Worm (Caenorhabditis elegans): ENCODE measurements around the gene srxa-15.

Gene srxa-15

DNA sequence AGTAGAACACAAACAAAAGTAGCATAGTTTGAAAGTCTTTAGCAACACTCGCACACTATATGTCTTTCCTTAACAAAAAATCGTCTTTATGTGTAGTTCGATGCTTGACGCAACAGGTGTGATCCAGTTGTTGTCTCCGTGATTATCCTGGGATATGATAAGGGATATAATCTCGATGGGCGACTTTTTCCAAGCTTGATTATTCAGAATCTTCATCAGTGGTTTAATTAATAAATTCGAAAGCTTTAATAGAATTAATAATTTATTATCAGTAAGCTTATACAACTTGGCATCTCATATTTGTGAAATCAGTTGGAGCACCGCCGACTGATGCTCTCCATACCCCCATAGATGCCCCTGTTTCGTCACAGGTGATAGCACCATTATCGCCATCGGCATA, 23.4 kb upstream of the srxa-15 start, which contains the start of gene F46B3.7:
TSS of gene F46B3.7 (minus strand) at position 101 of the 400 bp plus-strand sequence.
- TF ChIP-seq nhr-77 (tag; optimal IDR thresholded peaks at IDR 0.05): no peak
- no peak for TF ChIP-seq ceh-28 (tag; optimal IDR thresholded peaks at IDR 0.05)
- no peak for TF ChIP-seq eor-1 (tag; optimal IDR thresholded peaks at IDR 0.05)
- no peak for TF ChIP-seq jun-1 (tag; optimal IDR thresholded peaks at IDR 0.05)
- no peak for TF ChIP-seq elt-2 (tag; optimal IDR thresholded peaks at IDR 0.05)

DNA sequence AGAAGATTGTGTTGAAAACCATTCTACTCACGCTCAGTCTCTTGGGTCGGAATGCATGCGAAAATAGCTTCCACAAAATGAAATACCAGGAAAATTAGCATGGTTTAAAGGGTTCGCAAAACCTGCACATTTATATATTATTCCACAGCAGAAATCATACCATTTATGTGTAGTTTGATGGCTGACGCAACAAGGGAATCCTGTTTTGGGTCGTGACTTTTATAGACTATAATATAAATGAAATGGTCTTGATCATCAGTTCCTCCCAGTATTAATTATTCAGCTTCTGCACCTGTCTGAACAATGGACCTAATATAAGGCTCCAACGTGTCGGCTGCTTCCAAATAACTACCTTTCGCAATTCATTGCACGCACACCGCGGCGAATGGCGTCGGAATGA, 18.9 kb upstream of the srxa-15 start, which contains the start of gene F46B3.8:
TSS of gene F46B3.8 (minus strand) at position 101 of the 400 bp plus-strand sequence.
- TF ChIP-seq tbx-2 (tag; optimal IDR thresholded peaks at IDR 0.05) (no peak), lin-39 (tag; optimal IDR thresholded peaks at IDR 0.05) (no peak), skn-1 (tag; optimal IDR thresholded peaks at IDR 0.05) (no peak), zag-1 (tag; optimal IDR thresholded peaks at IDR 0.05) (no peak), ZK546.5 (tag; optimal IDR thresholded peaks at IDR 0.05) (no peak), nhr-43 (tag; optimal IDR thresholded peaks at IDR 0.05; ENCODE audit: poor library complexity, severe bottlenecking) (no peak), pqm-1 (tag; optimal IDR thresholded peaks at IDR 0.05) (no peak), eor-1 (tag; optimal IDR thresholded peaks at IDR 0.05) (no peak), nhr-28 (tag; optimal IDR thresholded peaks at IDR 0.05) (no peak), elt-3 (tag; optimal IDR thresholded peaks at IDR 0.05) (no peak), ceh-82 (tag; optimal IDR thresholded peaks at IDR 0.05) (no peak), lsy-12 (tag; optimal IDR thresholded peaks at IDR 0.05) (no peak), mdl-1 (tag; optimal IDR thresholded peaks at IDR 0.05) (no peak), ceh-16 (tag; optimal IDR thresholded peaks at IDR 0.05) (no peak), nhr-11 (tag; optimal IDR thresholded peaks at IDR 0.05) (no peak)

DNA sequence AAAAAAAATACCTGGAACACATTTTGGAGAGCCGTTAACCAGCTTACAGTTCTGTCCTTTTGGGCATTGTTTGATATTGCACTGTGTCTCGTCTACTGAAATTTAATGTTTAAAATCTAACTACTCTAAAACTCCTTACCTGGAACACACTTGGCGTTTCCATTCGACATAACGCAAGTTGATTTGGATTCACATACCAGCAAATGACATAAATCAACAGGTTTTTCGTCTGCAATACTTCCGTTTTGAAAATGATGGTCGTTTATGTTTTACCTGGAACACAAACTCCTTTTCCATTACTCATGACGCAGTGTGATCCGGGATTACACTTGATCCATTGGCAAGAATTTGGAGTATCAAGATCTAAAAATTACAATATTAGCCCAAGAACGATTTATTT, 16.7 kb upstream of the srxa-15 start:
- TF ChIP-seq pha-4 (tag; optimal IDR thresholded peaks at IDR 0.05): no peak
- TF ChIP-seq elt-2 (tag; optimal IDR thresholded peaks at IDR 0.05): no peak
- TF ChIP-seq lsy-12 (tag; optimal IDR thresholded peaks at IDR 0.05): no peak
- no peak for TF ChIP-seq mdl-1 (tag; optimal IDR thresholded peaks at IDR 0.05)
- TF ChIP-seq ceh-16 (tag; optimal IDR thresholded peaks at IDR 0.05): no peak
- TF ChIP-seq nhr-237 (tag; optimal IDR thresholded peaks at IDR 0.05): no peak
- TF ChIP-seq elt-3 (tag; optimal IDR thresholded peaks at IDR 0.05): no peak
- no peak for TF ChIP-seq unc-62 (GFP tag; optimal IDR thresholded peaks at IDR 0.05)
- TF ChIP-seq eor-1 (tag; optimal IDR thresholded peaks at IDR 0.05): no peak
- no peak for TF ChIP-seq nhr-77 (tag; optimal IDR thresholded peaks at IDR 0.05)
- TF ChIP-seq ama-1 (optimal IDR thresholded peaks at IDR 0.05): no peak
- no peak for TF ChIP-seq jun-1 (tag; optimal IDR thresholded peaks at IDR 0.05)
- no peak for TF ChIP-seq egl-5 (tag; optimal IDR thresholded peaks at IDR 0.05)
- no peak for TF ChIP-seq elt-1 (tag; optimal IDR thresholded peaks at IDR 0.05)
- TF ChIP-seq ceh-28 (tag; optimal IDR thresholded peaks at IDR 0.05): no peak

DNA sequence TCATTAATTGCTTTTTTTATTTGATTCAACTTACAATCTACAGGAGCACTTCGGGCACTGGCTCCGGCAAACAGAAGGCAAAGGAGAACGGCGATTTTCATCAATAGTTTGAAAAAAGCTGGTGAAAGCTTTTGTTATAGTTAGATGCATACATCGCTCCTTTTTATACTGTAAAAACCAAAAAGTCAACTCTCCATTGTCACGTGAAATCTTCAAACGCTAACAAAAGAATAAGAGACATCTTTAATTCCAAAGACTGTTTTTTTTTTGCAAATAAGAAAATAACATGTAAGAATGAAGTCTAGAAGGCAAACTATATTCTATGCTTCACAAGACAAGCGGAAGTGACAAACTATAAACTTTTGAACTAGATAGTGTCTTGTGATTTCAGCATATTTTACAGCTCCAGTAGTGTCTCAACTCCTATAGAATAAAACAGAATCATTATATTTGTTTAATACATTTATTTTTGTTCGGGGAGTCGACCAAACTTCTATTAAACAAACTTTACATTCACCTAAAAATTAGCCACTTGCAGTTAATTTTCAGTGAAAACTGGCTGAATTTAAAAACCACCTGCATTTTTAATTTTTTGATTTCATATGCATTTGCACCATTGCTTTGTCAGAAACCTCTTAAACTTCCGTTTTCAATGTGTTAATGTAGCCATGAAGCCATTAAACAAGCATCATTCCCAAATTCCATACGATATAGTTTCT, 15.8 kb upstream of the srxa-15 start, which contains the start of the genes F46B3.9 and srz-18:
TSS of gene F46B3.9 (minus strand) at position 101 of the 719 bp plus-strand sequence.
TSS of gene srz-18 (plus strand) at position 669 of the 719 bp plus-strand sequence.
- TF ChIP-seq egl-27 (tag; optimal IDR thresholded peaks at IDR 0.05): no peak
- no peak for TF ChIP-seq zag-1 (tag; optimal IDR thresholded peaks at IDR 0.05)
- no peak for TF ChIP-seq fkh-10 (GFP tag; optimal IDR thresholded peaks at IDR 0.05)
- no peak for TF ChIP-seq jun-1 (tag; optimal IDR thresholded peaks at IDR 0.05)
- TF ChIP-seq nhr-237 (tag; optimal IDR thresholded peaks at IDR 0.05): no peak
- no peak for TF ChIP-seq nhr-77 (tag; optimal IDR thresholded peaks at IDR 0.05)
- TF ChIP-seq sea-2 (GFP tag; optimal IDR thresholded peaks at IDR 0.05): no peak
- no peak for TF ChIP-seq lsy-12 (tag; optimal IDR thresholded peaks at IDR 0.05)
- TF ChIP-seq daf-12 (tag; optimal IDR thresholded peaks at IDR 0.05): no peak
- TF ChIP-seq pha-4 (tag; optimal IDR thresholded peaks at IDR 0.05): no peak
- no peak for TF ChIP-seq nfya-1 (tag; optimal IDR thresholded peaks at IDR 0.05; ENCODE audit: insufficient read depth)

DNA sequence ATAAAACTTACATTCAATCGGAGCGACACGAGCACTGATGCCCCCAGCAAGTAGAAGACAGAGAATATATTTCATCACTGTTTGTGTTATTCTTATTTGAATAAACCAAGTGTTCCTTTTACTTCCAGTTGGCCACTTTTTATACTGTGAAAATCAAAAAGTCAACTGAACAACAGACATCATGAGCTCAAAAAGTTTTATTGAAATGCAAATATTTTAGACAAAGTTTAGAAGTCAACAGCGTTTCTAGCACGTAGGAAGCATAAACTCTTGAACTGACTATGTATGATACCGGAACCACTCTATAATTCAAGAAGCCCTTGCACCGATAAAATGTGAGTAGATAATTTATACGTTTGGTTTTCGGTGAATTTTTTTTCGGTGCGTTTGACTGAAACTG, 10.7 kb upstream of the srxa-15 start, which contains the start of gene F46B3.14:
TSS of gene F46B3.14 (minus strand) at position 101 of the 400 bp plus-strand sequence.
- TF ChIP-seq nhr-76 (tag; optimal IDR thresholded peaks at IDR 0.05) (no peak), fkh-2 (tag; optimal IDR thresholded peaks at IDR 0.05) (no peak), zag-1 (tag; optimal IDR thresholded peaks at IDR 0.05) (no peak), fkh-10 (GFP tag; optimal IDR thresholded peaks at IDR 0.05) (no peak), pha-4 (tag; optimal IDR thresholded peaks at IDR 0.05) (no peak), aly-2 (tag; optimal IDR thresholded peaks at IDR 0.05) (no peak), snpc-4 (tag; optimal IDR thresholded peaks at IDR 0.05) (no peak), pqm-1 (tag; optimal IDR thresholded peaks at IDR 0.05) (no peak), sea-2 (GFP tag; optimal IDR thresholded peaks at IDR 0.05) (no peak), nhr-67 (tag; optimal IDR thresholded peaks at IDR 0.05) (no peak), tbx-2 (tag; optimal IDR thresholded peaks at IDR 0.05) (no peak), ceh-16 (tag; optimal IDR thresholded peaks at IDR 0.05) (no peak), nhr-11 (tag; optimal IDR thresholded peaks at IDR 0.05) (no peak), mdl-1 (tag; optimal IDR thresholded peaks at IDR 0.05) (no peak), ceh-82 (tag; optimal IDR thresholded peaks at IDR 0.05) (no peak), lsy-12 (tag; optimal IDR thresholded peaks at IDR 0.05) (no peak), mml-1 (tag; optimal IDR thresholded peaks at IDR 0.05) (no peak), daf-12 (tag; optimal IDR thresholded peaks at IDR 0.05) (no peak)

Data from whole organism, L3 larva.